Worm (Caenorhabditis elegans) whole organism, early embryonic: ENCODE data around the gene C07G3.15.

ENCODE experiments used
- B0310.2 ChIP-seq: sonication (generic microtip); optimal IDR thresholded peaks from 2 replicates; lab custom pipeline; 2016; ENCODE audit warnings: mild to moderate bottlenecking, missing genetic modification characterization, missing compliant biosample characterization
- aly-1 ChIP-seq: sonication (generic microtip); optimal IDR thresholded peaks from 2 replicates; lab custom pipeline; 2016; ENCODE audit warnings: missing genetic modification characterization, missing compliant biosample characterization
- ama-1 ChIP-seq: fragments of 150-350 bp; optimal IDR thresholded peaks from 2 replicates; lab custom pipeline; 2014
- ets-7 ChIP-seq: sonication (generic microtip); optimal IDR thresholded peaks from 2 replicates; lab custom pipeline; 2016; ENCODE audit warnings: missing genotype, missing genetic modification characterization, missing compliant biosample characterization
- flt-1 ChIP-seq: fragments of 200-800 bp; sonication (Bioruptor generic); IDR thresholded peaks from 2 replicates; pipeline ENCODE4 v1.3.6; 2022; ENCODE audit warnings: missing genetic modification characterization, missing compliant biosample characterization
- pes-1 ChIP-seq: fragments of 200-800 bp; sonication (Bioruptor generic); IDR thresholded peaks from 2 replicates; pipeline ENCODE4 v1.3.6; 2022; ENCODE audit warnings: missing genetic modification reagents, missing genetic modification characterization, missing compliant biosample characterization
- tbx-37 ChIP-seq: fragments of 200-800 bp; sonication (Bioruptor generic); conservative IDR thresholded peaks from 2 replicates; pipeline ENCODE4 v1.3.6; 2022; ENCODE audit warnings: missing genetic modification reagents, missing genetic modification characterization, missing compliant biosample characterization

DNA sequence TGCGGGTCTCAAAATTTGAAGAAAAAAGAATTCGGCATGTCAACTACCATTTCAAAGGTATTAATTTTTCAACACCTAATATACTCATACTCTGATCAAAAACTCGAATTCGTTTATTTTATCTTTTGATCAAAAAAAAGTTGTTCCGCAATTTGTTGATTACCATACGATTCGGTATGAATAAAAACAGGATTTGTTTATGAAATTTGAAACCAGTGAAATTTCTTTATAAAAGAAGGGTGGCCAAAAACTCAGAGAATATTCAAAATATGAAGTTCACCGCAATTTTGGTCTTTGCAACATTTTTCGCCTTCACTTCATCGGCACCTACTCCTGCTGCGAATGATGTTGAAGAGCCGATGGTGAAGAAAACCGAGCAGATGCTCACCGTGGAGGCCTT lies 5.3 kb upstream of the C07G3.15 start, which contains the start of the genes C07G3.8 and C07G3.10:
- no peak for TF ChIP-seq flt-1 (GFP tag; lab: Robert Waterston, UW)
- no peak for TF ChIP-seq aly-1
- TF ChIP-seq B0310.2 (tag; lab: Kevin White, UChicago), result no peak
- no peak for TF ChIP-seq ama-1 (lab: Kevin White, UChicago)
- TF ChIP-seq tbx-37 (GFP tag; lab: Robert Waterston, UW), result no peak
- TF ChIP-seq pes-1 (GFP tag; lab: Robert Waterston, UW), result no peak
- TF ChIP-seq ets-7 (tag; lab: Kevin White, UChicago), result no peak
